Fruit fly (Drosophila melanogaster) whole organism, embryonic: ENCODE data around the gene tho2.
A peak's percentile ranks its signal among the peaks of the same experiment; 100 is the strongest.

Experiments
- Antp ChIP-seq: fragments of 200-800 bp; sonication (Bioruptor generic); optimal IDR thresholded peaks from 3 replicates; lab custom pipeline; 2016; ENCODE audit warnings: missing biosample characterization, missing genetic modification characterization
- Awh ChIP-seq: fragments of 200-800 bp; sonication (Bioruptor generic); IDR thresholded peaks from 2 replicates; pipeline ENCODE4, ENCODE4 v1.3.6; 2022; ENCODE audit warnings: missing biosample characterization, missing genetic modification characterization
- Bdp1 ChIP-seq: fragments of 200-800 bp; sonication (Bioruptor generic); optimal IDR thresholded peaks from 3 replicates; lab custom pipeline; 2016; ENCODE audit warnings: missing biosample characterization, missing genetic modification characterization
- CG11456 ChIP-seq: fragments of 200-800 bp; sonication (Bioruptor generic); IDR thresholded peaks from 3 replicates; pipeline ENCODE4 v1.3.6; 2022; ENCODE audit warnings: missing biosample characterization, missing genetic modification characterization
- CG12155 ChIP-seq: fragments of 200-800 bp; sonication (Bioruptor generic); optimal IDR thresholded peaks from 3 replicates; lab custom pipeline; 2016; ENCODE audit warnings: missing biosample characterization, missing genetic modification characterization
- CG12744 ChIP-seq: fragments of 200-800 bp; sonication (Bioruptor generic); optimal IDR thresholded peaks from 2 replicates; lab custom pipeline; 2016; ENCODE audit warnings: missing biosample characterization, missing genetic modification characterization
- CG12942 ChIP-seq: fragments of 200-800 bp; sonication (Bioruptor generic); optimal IDR thresholded peaks from 3 replicates; lab custom pipeline; 2016; ENCODE audit warnings: missing biosample characterization, missing genetic modification characterization
- CG14667 ChIP-seq: fragments of 200-800 bp; sonication (Bioruptor generic); IDR thresholded peaks from 2 replicates; pipeline ENCODE4 v1.3.6; 2022; ENCODE audit warnings: missing biosample characterization, missing genetic modification characterization
- CG17912 ChIP-seq: fragments of 200-800 bp; sonication (Bioruptor generic); optimal IDR thresholded peaks from 2 replicates; lab custom pipeline; 2018; ENCODE audit warnings: missing biosample characterization, mild to moderate bottlenecking, missing genetic modification characterization
- CG1792 ChIP-seq: fragments of 200-800 bp; sonication (Bioruptor generic); optimal IDR thresholded peaks from 2 replicates; lab custom pipeline; 2016; ENCODE audit warnings: missing biosample characterization, missing genetic modification characterization
- CG2129 ChIP-seq: fragments of 200-800 bp; sonication (Bioruptor generic); IDR thresholded peaks from 2 replicates; pipeline ENCODE4 v1.3.6; 2022; ENCODE audit warnings: missing biosample characterization, missing genetic modification characterization; ENCODE audit not compliant: partially characterized antibody
- CG2678 ChIP-seq: fragments of 200-800 bp; sonication (Bioruptor generic); optimal IDR thresholded peaks from 3 replicates; lab custom pipeline; 2019; ENCODE audit warnings: missing biosample characterization, mild to moderate bottlenecking, missing genetic modification characterization, moderate library complexity
- CG4328 ChIP-seq: fragments of 200-800 bp; sonication (Bioruptor generic); optimal IDR thresholded peaks from 3 replicates; lab custom pipeline; 2017; ENCODE audit warnings: missing biosample characterization, missing genetic modification reagents, missing genetic modification characterization
- CG4820 ChIP-seq: fragments of 200-800 bp; sonication (Bioruptor generic); optimal IDR thresholded peaks from 3 replicates; lab custom pipeline; 2016; ENCODE audit warnings: missing biosample characterization, missing genetic modification characterization
- CG5245 ChIP-seq: fragments of 200-800 bp; sonication (Bioruptor generic); optimal IDR thresholded peaks from 3 replicates; lab custom pipeline; 2016; ENCODE audit warnings: missing biosample characterization, missing genetic modification characterization
- CG6175 ChIP-seq: fragments of 200-800 bp; sonication (Bioruptor generic); IDR thresholded peaks from 3 replicates; pipeline ENCODE4 v1.3.6; 2022; ENCODE audit warnings: missing biosample characterization, missing genetic modification characterization
- CG6272 ChIP-seq: fragments of 200-800 bp; sonication (Bioruptor generic); IDR thresholded peaks from 2 replicates; pipeline ENCODE4 v1.3.6; 2022; ENCODE audit warnings: missing biosample characterization, missing genetic modification characterization
- CG6791 ChIP-seq: fragments of 200-800 bp; sonication (Bioruptor generic); IDR thresholded peaks from 3 replicates; pipeline ENCODE4 v1.3.6; 2022; ENCODE audit warnings: missing biosample characterization, missing genetic modification characterization; ENCODE audit not compliant: partially characterized antibody
- CG6813 ChIP-seq: fragments of 200-800 bp; sonication (Bioruptor generic); optimal IDR thresholded peaks from 2 replicates; lab custom pipeline; 2017; ENCODE audit warnings: missing biosample characterization, missing genetic modification characterization, mild to moderate bottlenecking, moderate library complexity, missing genetic modification reagents
- CG8281 ChIP-seq: fragments of 200-800 bp; sonication (Bioruptor generic); optimal IDR thresholded peaks from 2 replicates; lab custom pipeline; 2018; ENCODE audit warnings: missing biosample characterization, mild to moderate bottlenecking, missing genetic modification characterization, moderate library complexity
- Camta ChIP-seq: fragments of 200-800 bp; sonication (Bioruptor generic); optimal IDR thresholded peaks from 2 replicates; lab custom pipeline; 2016; ENCODE audit warnings: missing biosample characterization, missing genetic modification characterization
- Chrac-16 ChIP-seq: fragments of 200-800 bp; sonication (Bioruptor generic); optimal IDR thresholded peaks from 3 replicates; lab custom pipeline; 2016; ENCODE audit warnings: missing biosample characterization, missing genetic modification characterization
- Doc3 ChIP-seq: fragments of 200-800 bp; sonication (Bioruptor generic); IDR thresholded peaks from 3 replicates; pipeline ENCODE4 v1.3.6; 2022; ENCODE audit warnings: missing biosample characterization, missing genetic modification characterization; ENCODE audit not compliant: partially characterized antibody
- Gsc ChIP-seq: fragments of 200-800 bp; sonication (Bioruptor generic); IDR thresholded peaks from 2 replicates; pipeline ENCODE4 v1.3.6; 2022; ENCODE audit warnings: missing biosample characterization, missing genetic modification characterization
- HHEX ChIP-seq: fragments of 200-800 bp; sonication (Bioruptor generic); optimal IDR thresholded peaks from 3 replicates; lab custom pipeline; 2017; ENCODE audit warnings: missing biosample characterization, mild to moderate bottlenecking, missing genetic modification characterization, missing genetic modification reagents
- Hmr ChIP-seq: fragments of 200-800 bp; sonication (Bioruptor generic); optimal IDR thresholded peaks from 3 replicates; lab custom pipeline; 2017; ENCODE audit warnings: mild to moderate bottlenecking, missing biosample characterization, missing genetic modification reagents, missing genetic modification characterization
- Ravus ChIP-seq: fragments of 200-800 bp; sonication (Bioruptor generic); IDR thresholded peaks from 2 replicates; pipeline ENCODE4 v1.3.6; 2022; ENCODE audit warnings: missing biosample characterization, missing genetic modification characterization
- Sox102F ChIP-seq: fragments of 200-800 bp; sonication (Bioruptor generic); optimal IDR thresholded peaks from 2 replicates; lab custom pipeline; 2018; ENCODE audit warnings: missing biosample characterization, mild to moderate bottlenecking, missing genetic modification characterization, moderate library complexity
- Usf ChIP-seq: fragments of 200-800 bp; sonication (Bioruptor generic); optimal IDR thresholded peaks from 2 replicates; lab custom pipeline; 2017; ENCODE audit warnings: missing genotype, missing biosample characterization, missing genetic modification characterization
- Xrp1 ChIP-seq: fragments of 200-800 bp; sonication (Bioruptor generic); IDR thresholded peaks from 2 replicates; pipeline ENCODE4 v1.3.6; 2022; ENCODE audit warnings: missing biosample characterization, missing genetic modification characterization
- YL-1 ChIP-seq: fragments of 200-800 bp; sonication (Bioruptor generic); optimal IDR thresholded peaks from 3 replicates; lab custom pipeline; 2017; ENCODE audit warnings: missing biosample characterization, mild to moderate bottlenecking, missing genetic modification characterization
- ase ChIP-seq: fragments of 200-800 bp; sonication (Bioruptor generic); IDR thresholded peaks from 3 replicates; pipeline ENCODE4 v1.3.6; 2022; ENCODE audit warnings: missing biosample characterization, missing genetic modification characterization
- ash1 ChIP-seq: fragments of 200-800 bp; sonication (Bioruptor generic); optimal IDR thresholded peaks from 2 replicates; lab custom pipeline; 2018; ENCODE audit warnings: missing biosample characterization, mild to moderate bottlenecking, missing genetic modification characterization
- ato ChIP-seq: fragments of 200-800 bp; sonication (Bioruptor generic); IDR thresholded peaks from 2 replicates; pipeline ENCODE4 v1.3.6; 2022; ENCODE audit warnings: missing biosample characterization, missing genetic modification characterization; ENCODE audit not compliant: partially characterized antibody
- croc ChIP-seq: fragments of 200-800 bp; sonication (Bioruptor generic); conservative IDR thresholded peaks from 3 replicates; pipeline ENCODE4 v1.3.6; 2022; ENCODE audit warnings: missing biosample characterization, missing genetic modification characterization
- disco-r ChIP-seq: fragments of 200-800 bp; sonication (Bioruptor generic); optimal IDR thresholded peaks from 2 replicates; lab custom pipeline; 2016; ENCODE audit warnings: missing biosample characterization, missing genetic modification characterization
- fru ChIP-seq: fragments of >200 bp; optimal IDR thresholded peaks from 2 replicates; lab custom pipeline; 2017
- gem ChIP-seq: fragments of 200-800 bp; sonication (Bioruptor generic); optimal IDR thresholded peaks from 2 replicates; lab custom pipeline; 2019; ENCODE audit warnings: missing biosample characterization, mild to moderate bottlenecking, missing genetic modification characterization, moderate library complexity
- ken ChIP-seq: fragments of 200-800 bp; sonication (Bioruptor generic); IDR thresholded peaks from 3 replicates; pipeline ENCODE4 v1.3.6; 2022; ENCODE audit warnings: missing biosample characterization, missing genetic modification characterization
- lbe ChIP-seq: fragments of 200-800 bp; sonication (Bioruptor generic); optimal IDR thresholded peaks from 2 replicates; lab custom pipeline; 2016; ENCODE audit warnings: missing biosample characterization, mild to moderate bottlenecking, missing genetic modification characterization
- lilli ChIP-seq: fragments of 200-800 bp; sonication (Bioruptor generic); optimal IDR thresholded peaks from 3 replicates; lab custom pipeline; 2016; ENCODE audit warnings: missing biosample characterization, missing genetic modification characterization
- mld ChIP-seq: fragments of 200-800 bp; sonication (Bioruptor generic); IDR thresholded peaks from 3 replicates; pipeline ENCODE4 v1.3.6; 2022; ENCODE audit warnings: missing biosample characterization, missing genetic modification characterization; ENCODE audit not compliant: partially characterized antibody
- nom ChIP-seq: fragments of 200-800 bp; sonication (Bioruptor generic); optimal IDR thresholded peaks from 2 replicates; lab custom pipeline; 2017; ENCODE audit warnings: missing biosample characterization, missing genetic modification characterization, mild to moderate bottlenecking, moderate library complexity, missing genetic modification reagents
- ranshi ChIP-seq: fragments of 200-800 bp; sonication (Bioruptor generic); IDR thresholded peaks from 2 replicates; pipeline ENCODE4 v1.3.6; 2022; ENCODE audit warnings: missing biosample characterization, missing genetic modification characterization
- sc ChIP-seq, 3 experiments: fragments of >200 bp in 2 of 3; fragments of 200-800 bp in 1 of 3; sonication (Bioruptor generic) in 1 of 3; optimal IDR thresholded peaks; 2 replicates in 2 of 3; 3 replicates in 1 of 3; lab custom pipeline; 2017; ENCODE audit warnings: mild to moderate bottlenecking in 1 of 3, missing biosample characterization in 1 of 3, missing genetic modification characterization in 1 of 3, missing genetic modification reagents in 1 of 3
- ssp ChIP-seq: fragments of 200-800 bp; sonication (Bioruptor generic); IDR thresholded peaks from 2 replicates; pipeline ENCODE4 v1.3.6; 2022; ENCODE audit warnings: missing biosample characterization, missing genetic modification characterization
- sug ChIP-seq: fragments of 200-800 bp; optimal IDR thresholded peaks from 2 replicates; lab custom pipeline; 2019; ENCODE audit warnings: missing biosample characterization, mild to moderate bottlenecking, missing genetic modification characterization, moderate library complexity
- zen2 ChIP-seq: fragments of 200-800 bp; sonication (Bioruptor generic); IDR thresholded peaks from 3 replicates; pipeline ENCODE4 v1.3.6; 2022; ENCODE audit warnings: missing biosample characterization, missing genetic modification characterization; ENCODE audit not compliant: partially characterized antibody

Gene tho2

dm6 chr2L:2130157-2130987 lies 14.6 kb downstream of the tho2 start, which contains the start of gene Glyp (continued):
- peak; percentile 96 for TF ChIP-seq CG12155
- TF ChIP-seq Xrp1 (GFP tag; lab: Robert Waterston, UW), result peak; percentile 97
- peak; percentile 92 for TF ChIP-seq croc (GFP tag; lab: Robert Waterston, UW)
- TF ChIP-seq CG12942, result peak; percentile 95
- peak; percentile 90 for TF ChIP-seq CG8281
- peak; percentile 43; the same call in 1 of the 2 replicates for TF ChIP-seq Gsc (GFP tag; lab: Robert Waterston, UW)
- TF ChIP-seq HHEX (GFP tag; lab: Kevin White, UChicago), result peak; percentile 98
- TF ChIP-seq CG5245 (GFP tag; lab: Kevin White, UChicago), result peak; percentile 79
- TF ChIP-seq CG17912 (GFP tag; lab: Kevin White, UChicago), result peak; percentile 47
- peak; percentile 91 for TF ChIP-seq ase (GFP tag; lab: Robert Waterston, UW)
- peak; percentile 89 for TF ChIP-seq Awh (GFP tag; lab: Robert Waterston, UW)
- peak; percentile 98 for TF ChIP-seq CG4328 (GFP tag; lab: Kevin White, UChicago)
- TF ChIP-seq ssp (GFP tag; lab: Robert Waterston, UW), result peak; percentile 86
- TF ChIP-seq Bdp1 (GFP tag; lab: Kevin White, UChicago), result peak; percentile 55
- TF ChIP-seq CG6791 (GFP tag; lab: Robert Waterston, UW), result no peak
- TF ChIP-seq fru (lab: Kevin White, UChicago), result no peak
- TF ChIP-seq CG12744 (GFP tag; lab: Kevin White, UChicago), result no peak
- no peak for TF ChIP-seq CG2129 (GFP tag; lab: Robert Waterston, UW)
- peak; percentile 97 for TF ChIP-seq Sox102F (GFP tag; lab: Kevin White, UChicago)
- peak; percentile 95 for TF ChIP-seq CG6272 (GFP tag; lab: Robert Waterston, UW)
- peak; percentile 95 for TF ChIP-seq lilli (GFP tag; lab: Kevin White, UChicago)
- peak; percentile 95 for TF ChIP-seq nom (GFP tag; lab: Kevin White, UChicago)
- peak; percentile 97 for TF ChIP-seq sug (tag; lab: Kevin White, UChicago)
- TF ChIP-seq Usf (GFP tag; lab: Kevin White, UChicago), result peak; percentile 93
- TF ChIP-seq ranshi (GFP tag; lab: Robert Waterston, UW), result peak; percentile 94
- peak; percentile 99 for TF ChIP-seq CG2678 (tag; lab: Kevin White, UChicago)
- TF ChIP-seq YL-1 (GFP tag; lab: Kevin White, UChicago), result peak; percentile 96
- TF ChIP-seq mld, result no peak
- peak; percentile 85 for TF ChIP-seq Ravus (GFP tag; lab: Robert Waterston, UW)
- TF ChIP-seq sc (optimal IDR thresholded peaks at IDR 0.05; lab: Kevin White, UChicago), result no peak
- TF ChIP-seq sc (GFP tag; optimal IDR thresholded peaks at IDR 0.05; lab: Kevin White, UChicago), result peak; percentile 96
- peak; percentile 93 for TF ChIP-seq CG4820 (GFP tag; lab: Kevin White, UChicago)
- peak; percentile 83 for TF ChIP-seq ash1 (GFP tag; lab: Kevin White, UChicago)
- TF ChIP-seq Doc3 (GFP tag; lab: Robert Waterston, UW), result no peak
- TF ChIP-seq Hmr (GFP tag; lab: Kevin White, UChicago), result peak; percentile 99
- peak; percentile 89 for TF ChIP-seq CG14667
- TF ChIP-seq lbe (GFP tag; lab: Kevin White, UChicago), result peak; percentile 94
- TF ChIP-seq ato, result no peak
- peak; percentile 81 for TF ChIP-seq CG6175 (GFP tag; lab: Robert Waterston, UW)
- TF ChIP-seq gem (tag; lab: Kevin White, UChicago), result peak; percentile 99
- TF ChIP-seq CG1792 (GFP tag; lab: Kevin White, UChicago), result no peak
- TF ChIP-seq disco-r, result no peak
- peak; percentile 51 for TF ChIP-seq Antp (GFP tag; lab: Kevin White, UChicago)
- TF ChIP-seq CG6813 (GFP tag; lab: Kevin White, UChicago), result peak; percentile 98
- TF ChIP-seq zen2 (GFP tag; lab: Robert Waterston, UW), result 0 out of 3 replicates have a peak, but pooled peaks have one; percentile 33
- TF ChIP-seq Camta (GFP tag; lab: Kevin White, UChicago), result no peak
- peak; percentile 94 for TF ChIP-seq CG11456 (GFP tag; lab: Robert Waterston, UW)
- TF ChIP-seq Chrac-16 (GFP tag; lab: Kevin White, UChicago), result peak; percentile 94
- TF ChIP-seq ken (GFP tag; lab: Robert Waterston, UW), result peak; percentile 88
